Worm (Caenorhabditis elegans): Measurements from ENCODE around the gene egl-2.

- TF ChIP-seq ama-1 (optimal IDR thresholded peaks at IDR 0.05) (no peak), sea-1 (GFP tag; conservative IDR thresholded peaks at IDR 0.05) (no peak), flt-1 (GFP tag; IDR thresholded peaks at IDR 0.05) (no peak), ceh-13 (GFP tag; optimal IDR thresholded peaks at IDR 0.05) (no peak), F13C5.2 (tag; optimal IDR thresholded peaks at IDR 0.05) (no peak), pes-1 (GFP tag; IDR thresholded peaks at IDR 0.05) (no peak), scrt-1 (GFP tag; IDR thresholded peaks at IDR 0.05) (no peak), aly-1 (tag; optimal IDR thresholded peaks at IDR 0.05) (no peak)
Observed at ce11 chrV:1326067-1326466, 26.9 kb upstream of the egl-2 start.

Measured in whole organism, early embryonic.